Worm (Caenorhabditis elegans): ENCODE measurements around the gene R05H10.7.

The R05H10.7 gene

ce11 chrII:14849897-14850296 is 5.4 kb upstream of the R05H10.7 start:
- TF ChIP-seq T22C8.4 (GFP tag; IDR thresholded peaks at IDR 0.05) (no peak), cog-1 (tag; optimal IDR thresholded peaks at IDR 0.05) (no peak), flt-1 (GFP tag; IDR thresholded peaks at IDR 0.05) (no peak), ref-1 (GFP tag; conservative IDR thresholded peaks at IDR 0.05) (no peak), klf-2 (GFP tag; conservative IDR thresholded peaks at IDR 0.05) (no peak), tab-1 (GFP tag; IDR thresholded peaks at IDR 0.05) (no peak), med-1 (GFP tag; optimal IDR thresholded peaks at IDR 0.05; ENCODE audit: insufficient read depth) (no peak), ztf-23 (GFP tag; IDR thresholded peaks at IDR 0.05) (no peak), ztf-29 (GFP tag; IDR thresholded peaks at IDR 0.05) (no peak)

- TF ChIP-seq flt-1 (GFP tag; IDR thresholded peaks at IDR 0.05) (no peak), T22C8.4 (GFP tag; IDR thresholded peaks at IDR 0.05) (no peak), klf-2 (GFP tag; conservative IDR thresholded peaks at IDR 0.05) (no peak), tab-1 (GFP tag; IDR thresholded peaks at IDR 0.05) (no peak), ztf-29 (GFP tag; IDR thresholded peaks at IDR 0.05) (no peak), cog-1 (tag; optimal IDR thresholded peaks at IDR 0.05) (no peak), med-1 (GFP tag; optimal IDR thresholded peaks at IDR 0.05; ENCODE audit: insufficient read depth) (no peak), ztf-23 (GFP tag; IDR thresholded peaks at IDR 0.05) (no peak), ref-1 (GFP tag; conservative IDR thresholded peaks at IDR 0.05) (no peak)
Measured at ce11 chrII:14851483-14851882, 3.8 kb upstream of the R05H10.7 start, which contains the start of gene R05H10.1. Gene R05H10.1, plus strand, starts transcription at chrII:14851816.

ce11 chrII:14856922-14857321 is 1.6 kb downstream of the R05H10.7 start, which contains the start of gene rbm-28:
Gene rbm-28, plus strand, starts transcription at chrII:14857259.
- TF ChIP-seq ref-1 (GFP tag; conservative IDR thresholded peaks at IDR 0.05) = no peak
- peak; percentile 31; the same call in 1 of the 2 replicates for TF ChIP-seq ztf-23 (GFP tag; IDR thresholded peaks at IDR 0.05)

ce11 chrII:14866156-14866555 is 10.8 kb downstream of the R05H10.7 start:
- TF ChIP-seq T22C8.4 (GFP tag; IDR thresholded peaks at IDR 0.05) (no peak), klf-2 (GFP tag; conservative IDR thresholded peaks at IDR 0.05) (no peak)

- TF ChIP-seq flt-1 (GFP tag; IDR thresholded peaks at IDR 0.05) (no peak), klf-2 (GFP tag; conservative IDR thresholded peaks at IDR 0.05) (no peak), cog-1 (tag; optimal IDR thresholded peaks at IDR 0.05) (no peak), ztf-29 (GFP tag; IDR thresholded peaks at IDR 0.05) (no peak), med-1 (GFP tag; optimal IDR thresholded peaks at IDR 0.05; ENCODE audit: insufficient read depth) (no peak), ref-1 (GFP tag; conservative IDR thresholded peaks at IDR 0.05) (no peak), tab-1 (GFP tag; IDR thresholded peaks at IDR 0.05) (no peak), T22C8.4 (GFP tag; IDR thresholded peaks at IDR 0.05) (no peak), ztf-23 (GFP tag; IDR thresholded peaks at IDR 0.05) (no peak)
Measured at ce11 chrII:14866668-14867067, 11.3 kb downstream of the R05H10.7 start, which contains the start of gene gpx-2. Gene gpx-2, plus strand, starts transcription at chrII:14866766.

ce11 chrII:14867530-14867929 is 12.2 kb downstream of the R05H10.7 start:
- TF ChIP-seq klf-2 (GFP tag; conservative IDR thresholded peaks at IDR 0.05) = no peak
- TF ChIP-seq ref-1 (GFP tag; conservative IDR thresholded peaks at IDR 0.05) = no peak
- TF ChIP-seq med-1 (GFP tag; optimal IDR thresholded peaks at IDR 0.05; ENCODE audit: insufficient read depth) = no peak
- TF ChIP-seq ztf-23 (GFP tag; IDR thresholded peaks at IDR 0.05) = no peak
- TF ChIP-seq ztf-29 (GFP tag; IDR thresholded peaks at IDR 0.05) = no peak
- no peak for TF ChIP-seq flt-1 (GFP tag; IDR thresholded peaks at IDR 0.05)
- no peak for TF ChIP-seq cog-1 (tag; optimal IDR thresholded peaks at IDR 0.05)
- TF ChIP-seq T22C8.4 (GFP tag; IDR thresholded peaks at IDR 0.05) = no peak

ce11 chrII:14869644-14870043 is 14.3 kb downstream of the R05H10.7 start, which contains the start of gene R05H10.3:
Gene R05H10.3, plus strand, starts transcription at chrII:14869944.
- TF ChIP-seq T22C8.4 (GFP tag; IDR thresholded peaks at IDR 0.05) = no peak
- no peak for TF ChIP-seq ref-1 (GFP tag; conservative IDR thresholded peaks at IDR 0.05)
- no peak for TF ChIP-seq klf-2 (GFP tag; conservative IDR thresholded peaks at IDR 0.05)
- TF ChIP-seq ztf-23 (GFP tag; IDR thresholded peaks at IDR 0.05) = no peak
- TF ChIP-seq med-1 (GFP tag; optimal IDR thresholded peaks at IDR 0.05; ENCODE audit: insufficient read depth) = no peak
- no peak for TF ChIP-seq tab-1 (GFP tag; IDR thresholded peaks at IDR 0.05)
- no peak for TF ChIP-seq cog-1 (tag; optimal IDR thresholded peaks at IDR 0.05)
- TF ChIP-seq flt-1 (GFP tag; IDR thresholded peaks at IDR 0.05) = no peak
- TF ChIP-seq ztf-29 (GFP tag; IDR thresholded peaks at IDR 0.05) = no peak

ce11 chrII:14876737-14877203 is 21.4 kb downstream of the R05H10.7 start, which contains the start of gene Y53F4A.2:
Gene Y53F4A.2, minus strand, starts transcription at chrII:14877153.
- no peak for TF ChIP-seq tab-1 (GFP tag; IDR thresholded peaks at IDR 0.05)
- TF ChIP-seq med-1 (GFP tag; optimal IDR thresholded peaks at IDR 0.05; ENCODE audit: insufficient read depth) = no peak
- no peak for TF ChIP-seq klf-2 (GFP tag; conservative IDR thresholded peaks at IDR 0.05)
- no peak for TF ChIP-seq T22C8.4 (GFP tag; IDR thresholded peaks at IDR 0.05)
- TF ChIP-seq ref-1 (GFP tag; conservative IDR thresholded peaks at IDR 0.05) = no peak
- TF ChIP-seq cog-1 (tag; optimal IDR thresholded peaks at IDR 0.05) = no peak

- TF ChIP-seq ztf-29 (GFP tag; IDR thresholded peaks at IDR 0.05) (no peak), ref-1 (GFP tag; conservative IDR thresholded peaks at IDR 0.05) (no peak), cog-1 (tag; optimal IDR thresholded peaks at IDR 0.05) (no peak), tab-1 (GFP tag; IDR thresholded peaks at IDR 0.05) (no peak), med-1 (GFP tag; optimal IDR thresholded peaks at IDR 0.05; ENCODE audit: insufficient read depth) (no peak), klf-2 (GFP tag; conservative IDR thresholded peaks at IDR 0.05) (no peak), T22C8.4 (GFP tag; IDR thresholded peaks at IDR 0.05) (no peak), flt-1 (GFP tag; IDR thresholded peaks at IDR 0.05) (no peak)
Measured at ce11 chrII:14892515-14892914, 37.2 kb downstream of the R05H10.7 start.

ce11 chrII:14896503-14896902 is 41.2 kb downstream of the R05H10.7 start:
- TF ChIP-seq T22C8.4 (GFP tag; IDR thresholded peaks at IDR 0.05) = no peak
- no peak for TF ChIP-seq ztf-29 (GFP tag; IDR thresholded peaks at IDR 0.05)
- TF ChIP-seq ref-1 (GFP tag; conservative IDR thresholded peaks at IDR 0.05) = no peak
- TF ChIP-seq klf-2 (GFP tag; conservative IDR thresholded peaks at IDR 0.05) = no peak
- no peak for TF ChIP-seq cog-1 (tag; optimal IDR thresholded peaks at IDR 0.05)
- TF ChIP-seq med-1 (GFP tag; optimal IDR thresholded peaks at IDR 0.05; ENCODE audit: insufficient read depth) = no peak
- TF ChIP-seq tab-1 (GFP tag; IDR thresholded peaks at IDR 0.05) = no peak
- TF ChIP-seq flt-1 (GFP tag; IDR thresholded peaks at IDR 0.05) = no peak
- TF ChIP-seq ztf-23 (GFP tag; IDR thresholded peaks at IDR 0.05) = no peak

Measured in whole organism, midembryonic.